Worm (Caenorhabditis elegans): ENCODE measurements around the gene C44B9.2.

ce11 chrIII:10894220-10894619 lies 19.0 kb downstream of the C44B9.2 start, which contains the start of gene fbxb-87:
- TF ChIP-seq ceh-82 (tag; optimal IDR thresholded peaks at IDR 0.05) (no peak), nhr-25 (tag; optimal IDR thresholded peaks at IDR 0.05) (no peak), nhr-76 (tag; optimal IDR thresholded peaks at IDR 0.05) (no peak), unc-62 (GFP tag; optimal IDR thresholded peaks at IDR 0.05) (no peak), daf-12 (tag; optimal IDR thresholded peaks at IDR 0.05) (no peak), pqm-1 (tag; optimal IDR thresholded peaks at IDR 0.05) (no peak), ceh-16 (tag; optimal IDR thresholded peaks at IDR 0.05) (no peak), ceh-9 (tag; optimal IDR thresholded peaks at IDR 0.05) (no peak), nhr-237 (tag; optimal IDR thresholded peaks at IDR 0.05) (no peak)

All from whole organism, L3 larva.